Fruit fly (Drosophila melanogaster) whole organism, embryonic: ENCODE measurements around the gene Actn.

Experiments used
- Adf1 ChIP-seq: fragments of 200-800 bp; sonication (Bioruptor generic); IDR thresholded peaks from 2 replicates; pipeline ENCODE4 v1.3.6; 2022; ENCODE audit warnings: missing biosample characterization, missing genetic modification characterization
- Aef1 ChIP-seq: fragments of 200-800 bp; sonication (Bioruptor generic); IDR thresholded peaks from 3 replicates; pipeline ENCODE4 v1.3.6; 2022; ENCODE audit warnings: missing biosample characterization, missing genetic modification characterization
- Bgb ChIP-seq: fragments of 200-800 bp; sonication (Bioruptor generic); IDR thresholded peaks from 2 replicates; pipeline ENCODE4 v1.3.6; 2022; ENCODE audit warnings: missing biosample characterization, missing genetic modification characterization; ENCODE audit not compliant: partially characterized antibody
- CG10543 ChIP-seq: fragments of 200-800 bp; sonication (Bioruptor generic); optimal IDR thresholded peaks from 3 replicates; lab custom pipeline; 2017; ENCODE audit warnings: missing biosample characterization, mild to moderate bottlenecking, missing genetic modification characterization, moderate library complexity
- CG10959 ChIP-seq: fragments of 200-800 bp; sonication (Bioruptor generic); IDR thresholded peaks from 2 replicates; pipeline ENCODE4 v1.3.6; 2022; ENCODE audit warnings: missing biosample characterization, missing genetic modification characterization
- CG12071 ChIP-seq: fragments of 200-800 bp; sonication (Bioruptor generic); optimal IDR thresholded peaks from 3 replicates; lab custom pipeline; 2018; ENCODE audit warnings: missing biosample characterization, mild to moderate bottlenecking, missing genetic modification characterization
- CG13775 ChIP-seq: fragments of 200-800 bp; sonication (Bioruptor generic); optimal IDR thresholded peaks from 3 replicates; lab custom pipeline; 2017; ENCODE audit warnings: missing biosample characterization, mild to moderate bottlenecking, missing genetic modification characterization
- CG13894 ChIP-seq: fragments of 200-800 bp; sonication (Bioruptor generic); optimal IDR thresholded peaks from 3 replicates; lab custom pipeline; 2018; ENCODE audit warnings: missing biosample characterization, mild to moderate bottlenecking, missing genetic modification characterization, moderate library complexity
- CG15011 ChIP-seq: fragments of 200-800 bp; sonication (Bioruptor generic); optimal IDR thresholded peaks from 3 replicates; lab custom pipeline; 2018; ENCODE audit warnings: missing biosample characterization, mild to moderate bottlenecking, missing genetic modification characterization
- CG16863 ChIP-seq: fragments of 200-800 bp; sonication (Bioruptor generic); optimal IDR thresholded peaks from 3 replicates; lab custom pipeline; 2016; ENCODE audit warnings: missing biosample characterization, missing genetic modification characterization
- CG17359 ChIP-seq: fragments of 200-800 bp; sonication (Bioruptor generic); optimal IDR thresholded peaks from 3 replicates; lab custom pipeline; 2018; ENCODE audit warnings: missing biosample characterization, mild to moderate bottlenecking, missing genetic modification characterization, moderate library complexity
- CG17802 ChIP-seq: fragments of 200-800 bp; sonication (Bioruptor generic); optimal IDR thresholded peaks from 2 replicates; lab custom pipeline; 2018; ENCODE audit warnings: missing biosample characterization, mild to moderate bottlenecking, missing genetic modification characterization, moderate library complexity
- CG2120 ChIP-seq: fragments of 200-800 bp; sonication (Bioruptor generic); optimal IDR thresholded peaks from 3 replicates; lab custom pipeline; 2016; ENCODE audit warnings: missing biosample characterization, missing genetic modification characterization
- CG2199 ChIP-seq: fragments of 200-800 bp; sonication (Bioruptor generic); IDR thresholded peaks from 3 replicates; pipeline ENCODE4 v1.3.6; 2022; ENCODE audit warnings: missing biosample characterization, missing genetic modification characterization
- CG2678 ChIP-seq: fragments of 200-800 bp; sonication (Bioruptor generic); optimal IDR thresholded peaks from 3 replicates; lab custom pipeline; 2019; ENCODE audit warnings: missing biosample characterization, mild to moderate bottlenecking, missing genetic modification characterization, moderate library complexity
- CG2875 ChIP-seq: fragments of 200-800 bp; sonication (Bioruptor generic); optimal IDR thresholded peaks from 2 replicates; lab custom pipeline; 2017; ENCODE audit warnings: missing biosample characterization, mild to moderate bottlenecking, missing genetic modification characterization, missing genetic modification reagents
- CG33213 ChIP-seq: fragments of 200-800 bp; sonication (Bioruptor generic); optimal IDR thresholded peaks from 3 replicates; lab custom pipeline; 2016; ENCODE audit warnings: missing biosample characterization, missing genetic modification characterization
- CG3726 ChIP-seq: fragments of 200-800 bp; sonication (Bioruptor generic); IDR thresholded peaks from 3 replicates; pipeline ENCODE4, ENCODE4 v1.3.6; 2022; ENCODE audit warnings: missing biosample characterization, missing genetic modification characterization
- CG3838 ChIP-seq: fragments of 200-800 bp; sonication (Bioruptor generic); optimal IDR thresholded peaks from 3 replicates; lab custom pipeline; 2016; ENCODE audit warnings: missing biosample characterization, missing genetic modification characterization
- CG6683 ChIP-seq: fragments of 200-800 bp; sonication (Bioruptor generic); optimal IDR thresholded peaks from 2 replicates; lab custom pipeline; 2017; ENCODE audit warnings: missing biosample characterization, mild to moderate bottlenecking, missing genetic modification characterization, missing genetic modification reagents
- CG7987 ChIP-seq: fragments of 200-800 bp; sonication (Bioruptor generic); optimal IDR thresholded peaks from 2 replicates; lab custom pipeline; 2018; ENCODE audit warnings: missing biosample characterization, mild to moderate bottlenecking, missing genetic modification characterization, moderate library complexity
- CG8089 ChIP-seq: fragments of 200-800 bp; sonication (Bioruptor generic); optimal IDR thresholded peaks from 3 replicates; lab custom pipeline; 2016; ENCODE audit warnings: missing biosample characterization, missing genetic modification characterization
- Chrac-16 ChIP-seq: fragments of 200-800 bp; sonication (Bioruptor generic); optimal IDR thresholded peaks from 3 replicates; lab custom pipeline; 2016; ENCODE audit warnings: missing biosample characterization, missing genetic modification characterization
- Deaf1 ChIP-seq: fragments of 200-800 bp; optimal IDR thresholded peaks from 3 replicates; lab custom pipeline; 2019; ENCODE audit warnings: missing biosample characterization, mild to moderate bottlenecking, missing genetic modification characterization, moderate library complexity
- Dek ChIP-seq: fragments of 200-800 bp; sonication (Bioruptor generic); optimal IDR thresholded peaks from 3 replicates; lab custom pipeline; 2019; ENCODE audit warnings: missing biosample characterization, mild to moderate bottlenecking, missing genetic modification characterization, moderate library complexity
- Kr ChIP-seq: fragments of 200-800 bp; sonication (Bioruptor generic); optimal IDR thresholded peaks from 2 replicates; lab custom pipeline; 2017; ENCODE audit warnings: missing biosample characterization, mild to moderate bottlenecking, missing genetic modification characterization
- Lhr ChIP-seq: fragments of 200-800 bp; sonication (Bioruptor generic); optimal IDR thresholded peaks from 3 replicates; lab custom pipeline; 2017; ENCODE audit warnings: mild to moderate bottlenecking, missing biosample characterization, missing genetic modification reagents, missing genetic modification characterization
- Mad ChIP-seq: fragments of 200-800 bp; sonication (Bioruptor generic); optimal IDR thresholded peaks from 2 replicates; lab custom pipeline; 2016; ENCODE audit warnings: missing biosample characterization, missing genetic modification characterization
- Med ChIP-seq: fragments of 200-800 bp; sonication (Bioruptor generic); peaks from one replicate; lab custom pipeline; 2016; ENCODE audit warnings: missing biosample characterization, missing genetic modification characterization, mild to moderate bottlenecking, inconsistent platforms, moderate library complexity
- Nf-YB ChIP-seq: fragments of 200-800 bp; sonication (Bioruptor generic); optimal IDR thresholded peaks from 3 replicates; lab custom pipeline; 2019; ENCODE audit warnings: missing biosample characterization, mild to moderate bottlenecking, missing genetic modification characterization, moderate library complexity
- Nf-YC ChIP-seq: fragments of 200-800 bp; optimal IDR thresholded peaks from 3 replicates; lab custom pipeline; 2019; ENCODE audit warnings: missing biosample characterization, mild to moderate bottlenecking, missing genetic modification characterization, moderate library complexity
- Xbp1 ChIP-seq: fragments of 200-800 bp; sonication (Bioruptor generic); optimal IDR thresholded peaks from 3 replicates; lab custom pipeline; 2016; ENCODE audit warnings: missing biosample characterization, mild to moderate bottlenecking, missing genetic modification characterization
- ase ChIP-seq: fragments of 200-800 bp; sonication (Bioruptor generic); IDR thresholded peaks from 3 replicates; pipeline ENCODE4 v1.3.6; 2022; ENCODE audit warnings: missing biosample characterization, missing genetic modification characterization
- ato ChIP-seq: fragments of 200-800 bp; sonication (Bioruptor generic); IDR thresholded peaks from 2 replicates; pipeline ENCODE4 v1.3.6; 2022; ENCODE audit warnings: missing biosample characterization, missing genetic modification characterization; ENCODE audit not compliant: partially characterized antibody
- cwo ChIP-seq: fragments of 200-800 bp; sonication (Bioruptor generic); optimal IDR thresholded peaks from 3 replicates; lab custom pipeline; 2017; ENCODE audit warnings: missing biosample characterization, missing genetic modification characterization, mild to moderate bottlenecking, moderate library complexity, missing genetic modification reagents
- dan ChIP-seq: fragments of 200-800 bp; sonication (Bioruptor generic); IDR thresholded peaks from 2 replicates; pipeline ENCODE4 v1.3.6; 2022; ENCODE audit warnings: missing biosample characterization, missing genetic modification characterization
- en ChIP-seq: fragments of 200-800 bp; sonication (Bioruptor generic); optimal IDR thresholded peaks from 2 replicates; lab custom pipeline; 2016; ENCODE audit warnings: missing biosample characterization, missing genetic modification characterization
- fd96Cb ChIP-seq: fragments of 200-800 bp; sonication (Bioruptor generic); optimal IDR thresholded peaks from 2 replicates; lab custom pipeline; 2018; ENCODE audit warnings: missing biosample characterization, mild to moderate bottlenecking, missing genetic modification characterization, moderate library complexity
- grn ChIP-seq: fragments of 200-800 bp; sonication (Bioruptor generic); optimal IDR thresholded peaks from 3 replicates; lab custom pipeline; 2017; ENCODE audit warnings: missing biosample characterization, missing genetic modification characterization
- lab ChIP-seq: fragments of 200-800 bp; sonication (Bioruptor generic); optimal IDR thresholded peaks from 3 replicates; lab custom pipeline; 2017; ENCODE audit warnings: missing biosample characterization, missing genetic modification characterization, mild to moderate bottlenecking, moderate library complexity, missing genetic modification reagents
- org-1 ChIP-seq: fragments of 200-800 bp; sonication (Bioruptor generic); optimal IDR thresholded peaks from 2 replicates; lab custom pipeline; 2017; ENCODE audit warnings: missing biosample characterization, missing genetic modification characterization
- peb ChIP-seq: fragments of 200-800 bp; sonication (Bioruptor generic); IDR thresholded peaks from 2 replicates; pipeline ENCODE4 v1.3.6; 2022; ENCODE audit warnings: missing biosample characterization, missing genetic modification characterization
- phol ChIP-seq: fragments of 200-800 bp; sonication (Bioruptor generic); optimal IDR thresholded peaks from 3 replicates; lab custom pipeline; 2018; ENCODE audit warnings: missing biosample characterization, mild to moderate bottlenecking, missing genetic modification characterization, moderate library complexity
- tup ChIP-seq: fragments of 200-800 bp; sonication (Bioruptor generic); optimal IDR thresholded peaks from 2 replicates; lab custom pipeline; 2016; ENCODE audit warnings: missing biosample characterization, mild to moderate bottlenecking, missing genetic modification characterization, moderate library complexity
- vfl ChIP-seq: fragments of 200-800 bp; sonication (Bioruptor generic); optimal IDR thresholded peaks from 2 replicates; lab custom pipeline; 2016; ENCODE audit warnings: missing biosample characterization, missing genetic modification characterization

Actn gene

dm6 chrX:2011288-2012120, 30.6 kb downstream of the Actn start (continued):
- TF ChIP-seq ato (GFP tag; lab: Robert Waterston, UW) (no peak), cwo (GFP tag; lab: Kevin White, UChicago) (peak; percentile 36), vfl (GFP tag; lab: Kevin White, UChicago) (no peak), CG3726 (GFP tag; lab: Robert Waterston, UW) (0 out of 3 replicates have a peak, but pooled peaks have one; percentile 46), Xbp1 (GFP tag; lab: Kevin White, UChicago) (peak; percentile 73), Aef1 (GFP tag; lab: Robert Waterston, UW) (peak; percentile 72), en (GFP tag; lab: Kevin White, UChicago) (no peak), CG12071 (no peak)

- no peak for TF ChIP-seq CG6683
- peak; percentile 46 for TF ChIP-seq CG10543 (GFP tag; lab: Kevin White, UChicago)
- peak; percentile 12 for TF ChIP-seq CG7987
- TF ChIP-seq CG2199 (GFP tag; lab: Robert Waterston, UW): no peak
- TF ChIP-seq fd96Cb: no peak
- TF ChIP-seq CG17359 (tag; lab: Kevin White, UChicago): no peak
- TF ChIP-seq Kr (GFP tag; lab: Kevin White, UChicago): peak; percentile 59
- peak; percentile 1 for TF ChIP-seq CG2678 (tag; lab: Kevin White, UChicago)
- no peak for TF ChIP-seq CG15011 (GFP tag; lab: Kevin White, UChicago)
- TF ChIP-seq CG17802 (tag; lab: Kevin White, UChicago): no peak
- no peak for TF ChIP-seq CG8089 (GFP tag; lab: Kevin White, UChicago)
- TF ChIP-seq Med (GFP tag; lab: Kevin White, UChicago): peak; percentile 79
- TF ChIP-seq Nf-YC: peak; percentile 48
- TF ChIP-seq Mad (GFP tag; lab: Kevin White, UChicago): no peak
- no peak for TF ChIP-seq Chrac-16 (GFP tag; lab: Kevin White, UChicago)
- TF ChIP-seq CG13894: peak; percentile 5
- TF ChIP-seq Dek (tag; lab: Kevin White, UChicago): no peak
- TF ChIP-seq phol (tag; lab: Kevin White, UChicago): peak; percentile 97
- no peak for TF ChIP-seq dan (GFP tag; lab: Robert Waterston, UW)
- no peak for TF ChIP-seq Nf-YB (GFP tag; lab: Kevin White, UChicago)
- peak; percentile 14 for TF ChIP-seq lab (GFP tag; lab: Kevin White, UChicago)
- TF ChIP-seq CG13775: no peak
- no peak for TF ChIP-seq Lhr (GFP tag; lab: Kevin White, UChicago)
- TF ChIP-seq Deaf1 (tag; lab: Kevin White, UChicago): peak; percentile 89
- no peak for TF ChIP-seq CG2875 (GFP tag; lab: Kevin White, UChicago)
- no peak for TF ChIP-seq CG2120
- no peak for TF ChIP-seq org-1 (GFP tag; lab: Kevin White, UChicago)
- TF ChIP-seq peb: no peak
- no peak for TF ChIP-seq grn
- TF ChIP-seq CG33213 (GFP tag; lab: Kevin White, UChicago): no peak
- TF ChIP-seq CG3838: no peak
- no peak for TF ChIP-seq CG10959 (GFP tag; lab: Robert Waterston, UW)
- TF ChIP-seq Bgb (GFP tag; lab: Robert Waterston, UW): no peak
- TF ChIP-seq Adf1 (GFP tag; lab: Robert Waterston, UW): peak; percentile 12; the same call in 1 of the 2 replicates
- TF ChIP-seq CG16863 (GFP tag; lab: Kevin White, UChicago): no peak
- no peak for TF ChIP-seq tup (GFP tag; lab: Kevin White, UChicago)
- no peak for TF ChIP-seq ase (GFP tag; lab: Robert Waterston, UW)
Observed at dm6 chrX:2010010-2010873, 31.9 kb downstream of the Actn start, which contains the start of gene east. Gene east, plus strand, starts transcription at chrX:2010860.
